Fruit fly (Drosophila melanogaster) whole organism, pupa: Measurements from ENCODE around the gene CG43402.

Experiments
- CG15710 ChIP-seq: fragments of 200-800 bp; sonication (Bioruptor generic); optimal IDR thresholded peaks from 2 replicates; lab custom pipeline; 2018; ENCODE audit warnings: missing biosample characterization, mild to moderate bottlenecking, missing genetic modification characterization, moderate library complexity
- EcR ChIP-seq: fragments of 200-800 bp; sonication (Bioruptor generic); optimal IDR thresholded peaks from 3 replicates; lab custom pipeline; 2019; ENCODE audit warnings: missing biosample characterization, missing genetic modification characterization, mild to moderate bottlenecking, moderate library complexity, missing genetic modification reagents

DNA sequence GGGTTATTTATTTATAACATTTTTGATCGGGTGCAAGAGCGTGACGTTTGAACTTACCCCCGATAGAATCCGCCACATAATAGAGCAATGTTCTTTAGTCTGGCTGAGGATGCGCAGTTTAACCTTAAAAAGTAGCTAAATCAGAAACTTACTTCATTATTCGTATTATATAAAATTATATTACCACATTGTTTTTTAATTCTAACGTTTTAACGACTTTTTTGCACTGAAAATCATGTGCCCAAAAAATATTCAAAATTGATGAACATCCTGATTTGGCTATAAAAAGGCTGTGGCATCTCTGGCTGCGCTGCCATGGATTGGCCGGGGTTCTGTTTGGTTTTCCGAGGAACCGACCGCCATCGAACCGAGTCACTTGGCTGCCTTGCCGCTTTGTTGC, 27.6 kb downstream of the CG43402 start:
- no peak for TF ChIP-seq EcR (GFP tag; lab: Kevin White, UChicago)
- peak; percentile 8 for TF ChIP-seq CG15710 (tag; lab: Kevin White, UChicago)
